Fruit fly (Drosophila melanogaster) whole organism: ENCODE measurements around the gene elg1.

Experiments
- CG8478 ChIP-seq: fragments of >200 bp; optimal IDR thresholded peaks from 2 replicates; lab custom pipeline; 2018; ENCODE audit warnings: inconsistent platforms
- Dll ChIP-seq: fragments of >200 bp; optimal IDR thresholded peaks from 2 replicates; lab custom pipeline; 2017
- EcR ChIP-seq, 2 experiments: fragments of >200 bp; optimal IDR thresholded peaks; 2 replicates each; lab custom pipeline; 2017; ENCODE audit warnings: missing biosample characterization in 2 of 2, missing genetic modification characterization in 2 of 2, missing genetic modification reagents in 2 of 2
- pan ChIP-seq: fragments of >200 bp; optimal IDR thresholded peaks from 2 replicates; lab custom pipeline; 2017
- psq ChIP-seq: fragments of >200 bp; optimal IDR thresholded peaks from 2 replicates; lab custom pipeline; 2017

DNA sequence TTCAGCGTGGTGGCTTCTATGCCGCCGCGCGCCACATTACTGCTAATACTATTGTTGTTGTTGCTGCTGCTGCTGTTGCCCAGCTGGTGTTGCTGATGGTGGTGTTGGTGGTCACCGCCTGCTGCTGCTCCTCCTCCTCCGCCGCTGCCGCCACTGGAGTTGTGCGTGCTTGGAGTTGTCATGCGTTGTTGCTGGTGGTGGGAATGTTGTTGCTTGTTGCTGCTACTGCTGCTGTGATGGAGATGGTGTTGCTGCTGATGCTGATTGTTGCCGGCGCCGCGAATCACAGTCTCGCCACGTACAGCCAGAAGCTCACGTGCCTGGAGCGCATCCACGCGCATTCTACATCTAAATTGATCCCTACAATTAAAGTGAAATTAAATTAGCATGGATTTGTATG is 9.7 kb downstream of the elg1 start:
- no peak for TF ChIP-seq EcR (GFP tag; optimal IDR thresholded peaks at IDR 0.05; lab: Kevin White, UChicago)
- no peak for TF ChIP-seq psq (lab: Kevin White, UChicago)
- no peak for TF ChIP-seq pan
- no peak for TF ChIP-seq CG8478 (lab: Kevin White, UChicago)
- no peak for TF ChIP-seq Dll (lab: Kevin White, UChicago)
